Worm (Caenorhabditis elegans) whole organism, L3 larva: ENCODE results near the gene ufd-3.

Experiments
- R02D3.7 ChIP-seq: fragments of 150-350 bp; optimal IDR thresholded peaks from 2 replicates; lab custom pipeline; 2014; ENCODE audit warnings: missing biosample characterization, missing genetic modification characterization
- aly-2 ChIP-seq: fragments of 150-350 bp; optimal IDR thresholded peaks from 2 replicates; lab custom pipeline; 2014; ENCODE audit warnings: missing biosample characterization, missing genetic modification characterization
- ama-1 ChIP-seq: fragments of 150-350 bp; optimal IDR thresholded peaks from 2 replicates; lab custom pipeline; 2018
- ceh-28 ChIP-seq: fragments of 150-350 bp; optimal IDR thresholded peaks from 2 replicates; lab custom pipeline; 2014; ENCODE audit warnings: missing biosample characterization, missing genetic modification reagents, missing genetic modification characterization
- ceh-82 ChIP-seq: fragments of 150-350 bp; optimal IDR thresholded peaks from 2 replicates; lab custom pipeline; 2014; ENCODE audit warnings: missing biosample characterization, missing genetic modification characterization
- ceh-9 ChIP-seq: sonication (generic microtip); optimal IDR thresholded peaks from 2 replicates; lab custom pipeline; 2018; ENCODE audit warnings: missing biosample characterization, missing genetic modification characterization
- egl-27 ChIP-seq: sonication (generic microtip); optimal IDR thresholded peaks from 4 replicates; lab custom pipeline; 2017; ENCODE audit warnings: missing biosample characterization, missing genetic modification reagents, missing genetic modification characterization
- egl-5 ChIP-seq: fragments of 150-350 bp; optimal IDR thresholded peaks from 2 replicates; lab custom pipeline; 2017; ENCODE audit warnings: missing biosample characterization, missing genetic modification reagents, missing genetic modification characterization, inconsistent platforms
- elt-1 ChIP-seq: fragments of 150-350 bp; optimal IDR thresholded peaks from 2 replicates; lab custom pipeline; 2014; ENCODE audit warnings: missing biosample characterization, missing genetic modification characterization
- elt-2 ChIP-seq: sonication (generic microtip); optimal IDR thresholded peaks from 2 replicates; lab custom pipeline; 2016; ENCODE audit warnings: missing genetic modification reagents, mild to moderate bottlenecking, missing genetic modification characterization, missing compliant biosample characterization
- elt-3 ChIP-seq, 3 experiments: fragments of 150-350 bp in 1 of 3; sonication (generic microtip) in 2 of 3; optimal IDR thresholded peaks; 2 replicates in 2 of 3; 4 replicates in 1 of 3; lab custom pipeline; 2014 to 2017; ENCODE audit warnings: missing biosample characterization in 3 of 3, missing genetic modification characterization in 3 of 3
- fkh-10 ChIP-seq: sonication (generic microtip); optimal IDR thresholded peaks from 2 replicates; lab custom pipeline; 2017; ENCODE audit warnings: missing biosample characterization, missing genetic modification reagents, missing genetic modification characterization
- fkh-2 ChIP-seq: fragments of 150-350 bp; optimal IDR thresholded peaks from 2 replicates; lab custom pipeline; 2014; ENCODE audit warnings: missing biosample characterization, missing genetic modification reagents, missing genetic modification characterization
- fos-1 ChIP-seq: fragments of 150-350 bp; optimal IDR thresholded peaks from 2 replicates; lab custom pipeline; 2014; ENCODE audit warnings: missing biosample characterization, missing genetic modification characterization
- hmg-11 ChIP-seq: sonication (generic microtip); optimal IDR thresholded peaks from 2 replicates; lab custom pipeline; 2016; ENCODE audit warnings: missing genetic modification characterization, missing compliant biosample characterization
- jun-1 ChIP-seq: fragments of 150-350 bp; optimal IDR thresholded peaks from 2 replicates; lab custom pipeline; 2014; ENCODE audit warnings: missing biosample characterization, missing genetic modification reagents, missing genetic modification characterization
- lin-15B ChIP-seq: fragments of 150-350 bp; optimal IDR thresholded peaks from 2 replicates; lab custom pipeline; 2014; ENCODE audit warnings: missing biosample characterization, missing genetic modification characterization
- lin-39 ChIP-seq: fragments of 150-350 bp; optimal IDR thresholded peaks from 2 replicates; lab custom pipeline; 2018; ENCODE audit warnings: missing biosample characterization, missing genetic modification reagents, missing genetic modification characterization
- mdl-1 ChIP-seq: fragments of 150-350 bp; optimal IDR thresholded peaks from 2 replicates; lab custom pipeline; 2014; ENCODE audit warnings: missing biosample characterization, missing genetic modification characterization
- mml-1 ChIP-seq: fragments of 150-350 bp; sonication (generic microtip); optimal IDR thresholded peaks from 3 replicates; lab custom pipeline; 2014; ENCODE audit warnings: missing biosample characterization, missing genetic modification characterization
- nfya-1 ChIP-seq: sonication (generic microtip); optimal IDR thresholded peaks from 2 replicates; lab custom pipeline; 2017; ENCODE audit warnings: missing genetic modification characterization, mild to moderate bottlenecking, missing compliant biosample characterization, antibody characterized with exemption, moderate library complexity; ENCODE audit not compliant: insufficient read depth
- nhr-23 ChIP-seq: fragments of 150-350 bp; optimal IDR thresholded peaks from 2 replicates; lab custom pipeline; 2014; ENCODE audit warnings: missing biosample characterization, missing genetic modification reagents, missing genetic modification characterization
- nhr-25 ChIP-seq: sonication (generic microtip); optimal IDR thresholded peaks from 2 replicates; lab custom pipeline; 2017; ENCODE audit warnings: missing biosample characterization, missing genetic modification characterization
- nhr-43 ChIP-seq: sonication (generic microtip); optimal IDR thresholded peaks from 2 replicates; lab custom pipeline; 2016; ENCODE audit warnings: mild to moderate bottlenecking, missing genetic modification characterization, missing compliant biosample characterization; ENCODE audit not compliant: poor library complexity, severe bottlenecking
- nhr-67 ChIP-seq: fragments of 150-350 bp; optimal IDR thresholded peaks from 2 replicates; lab custom pipeline; 2014; ENCODE audit warnings: missing biosample characterization, missing genetic modification characterization
- nhr-77 ChIP-seq: fragments of 150-350 bp; optimal IDR thresholded peaks from 2 replicates; lab custom pipeline; 2014; ENCODE audit warnings: missing biosample characterization, missing genetic modification characterization
- pha-4 ChIP-seq: fragments of 150-350 bp; optimal IDR thresholded peaks from 2 replicates; lab custom pipeline; 2014; ENCODE audit warnings: missing biosample characterization, missing genetic modification reagents, missing genetic modification characterization
- pqm-1 ChIP-seq: fragments of 150-350 bp; optimal IDR thresholded peaks from 2 replicates; lab custom pipeline; 2017; ENCODE audit warnings: missing biosample characterization, missing genetic modification characterization, inconsistent platforms
- sea-2 ChIP-seq: fragments of 150-350 bp; sonication (generic microtip); optimal IDR thresholded peaks from 4 replicates; lab custom pipeline; 2014; ENCODE audit warnings: missing biosample characterization, missing genetic modification reagents, missing genetic modification characterization
- skn-1 ChIP-seq: fragments of 150-350 bp; optimal IDR thresholded peaks from 2 replicates; lab custom pipeline; 2014; ENCODE audit warnings: missing biosample characterization, missing genetic modification characterization
- snpc-4 ChIP-seq: fragments of 150-350 bp; optimal IDR thresholded peaks from 2 replicates; lab custom pipeline; 2014; ENCODE audit warnings: missing biosample characterization, missing genetic modification characterization
- tbx-2 ChIP-seq: sonication (generic microtip); optimal IDR thresholded peaks from 2 replicates; lab custom pipeline; 2016; ENCODE audit warnings: mild to moderate bottlenecking, missing genetic modification characterization, missing compliant biosample characterization
- unc-39 ChIP-seq: sonication (generic microtip); optimal IDR thresholded peaks from 4 replicates; lab custom pipeline; 2017; ENCODE audit warnings: missing biosample characterization, missing genetic modification characterization
- unc-62 ChIP-seq: fragments of 150-350 bp; sonication (generic microtip); optimal IDR thresholded peaks from 4 replicates; lab custom pipeline; 2014; ENCODE audit warnings: missing biosample characterization, missing genetic modification reagents, missing genetic modification characterization
- zag-1 ChIP-seq: fragments of 150-350 bp; optimal IDR thresholded peaks from 2 replicates; lab custom pipeline; 2014; ENCODE audit warnings: missing biosample characterization, missing genetic modification characterization
- ztf-11 ChIP-seq: fragments of 150-350 bp; optimal IDR thresholded peaks from 2 replicates; lab custom pipeline; 2014; ENCODE audit warnings: missing biosample characterization, missing genetic modification characterization

ufd-3 gene

ce11 chrII:9970438-9971092 lies 30.0 kb downstream of the ufd-3 start, which contains the start of gene R53.5:
Gene R53.5, minus strand, starts transcription at chrII:9970488.
- peak; percentile 83 for TF ChIP-seq pha-4 (tag; lab: Kevin White, UChicago)
- TF ChIP-seq zag-1 (tag; lab: Kevin White, UChicago), result no peak
- peak; percentile 27 for TF ChIP-seq elt-2 (tag; lab: Kevin White, UChicago)
- peak; percentile 61 for TF ChIP-seq pqm-1

ce11 chrII:9974210-9974609 lies 33.7 kb downstream of the ufd-3 start:
- TF ChIP-seq pqm-1 (peak; percentile 82), pha-4 (tag; lab: Kevin White, UChicago) (peak; percentile 43), ceh-28 (peak; percentile 48), nhr-43 (no peak), elt-2 (tag; lab: Kevin White, UChicago) (peak; percentile 89), elt-1 (tag; lab: Kevin White, UChicago) (peak; percentile 80)

ce11 chrII:9974967-9975366 lies 34.4 kb downstream of the ufd-3 start, which contains the start of gene aakg-5:
Gene aakg-5, minus strand, starts transcription at chrII:9975125.
- TF ChIP-seq nhr-43 (peak; percentile 48), fkh-10 (GFP tag; lab: Kevin White, UChicago) (no peak), ceh-82 (tag; lab: Kevin White, UChicago) (peak; percentile 18), ama-1 (lab: Kevin White, UChicago) (no peak), jun-1 (tag; lab: Kevin White, UChicago) (peak; percentile 84), ceh-28 (peak; percentile 77), unc-62 (GFP tag; lab: Kevin White, UChicago) (peak; percentile 74), tbx-2 (peak; percentile 34), nhr-67 (tag; lab: Kevin White, UChicago) (no peak), nhr-77 (tag; lab: Kevin White, UChicago) (no peak), egl-27 (tag; lab: Kevin White, UChicago) (peak; percentile 56), lin-39 (tag; lab: Kevin White, UChicago) (peak; percentile 78), R02D3.7 (tag; lab: Kevin White, UChicago) (peak; percentile 53), nfya-1 (tag; lab: Kevin White, UChicago) (peak; percentile 90), ceh-9 (tag; lab: Kevin White, UChicago) (no peak), mml-1 (tag; lab: Kevin White, UChicago) (no peak), elt-3 (tag; optimal IDR thresholded peaks at IDR 0.05; lab: Kevin White, UChicago) (peak in 1 of 3 experiments; percentile 21), sea-2 (no peak), fkh-2 (tag; lab: Kevin White, UChicago) (no peak), mdl-1 (tag; lab: Kevin White, UChicago) (no peak), elt-1 (tag; lab: Kevin White, UChicago) (peak; percentile 82), lin-15B (tag; lab: Kevin White, UChicago) (peak; percentile 63), skn-1 (tag; lab: Kevin White, UChicago) (peak; percentile 57), pqm-1 (peak; percentile 93), nhr-23 (peak; percentile 95), snpc-4 (tag; lab: Kevin White, UChicago) (peak; percentile 17), unc-39 (tag; lab: Kevin White, UChicago) (no peak), hmg-11 (tag; lab: Kevin White, UChicago) (peak; percentile 94), elt-2 (tag; lab: Kevin White, UChicago) (peak; percentile 87), pha-4 (tag; lab: Kevin White, UChicago) (peak; percentile 96), egl-5 (tag; lab: Kevin White, UChicago) (peak; percentile 93), nhr-25 (tag; lab: Kevin White, UChicago) (peak; percentile 89), ztf-11 (tag; lab: Kevin White, UChicago) (no peak), aly-2 (tag; lab: Kevin White, UChicago) (no peak)

- TF ChIP-seq nhr-43 (no peak), lin-39 (tag; lab: Kevin White, UChicago) (no peak), egl-5 (tag; lab: Kevin White, UChicago) (no peak), fos-1 (tag; lab: Kevin White, UChicago) (no peak), unc-62 (GFP tag; lab: Kevin White, UChicago) (no peak), nhr-25 (tag; lab: Kevin White, UChicago) (no peak), egl-27 (tag; lab: Kevin White, UChicago) (no peak)
Measured at ce11 chrII:9976405-9976804, 35.9 kb downstream of the ufd-3 start, which contains the start of gene R53.8. Gene R53.8, plus strand, starts transcription at chrII:9976705.
